Fruit fly (Drosophila melanogaster): Measurements from ENCODE around the gene MED20.
A peak's percentile ranks its signal among the peaks of the same experiment; 100 is the strongest.

The MED20 gene

DNA sequence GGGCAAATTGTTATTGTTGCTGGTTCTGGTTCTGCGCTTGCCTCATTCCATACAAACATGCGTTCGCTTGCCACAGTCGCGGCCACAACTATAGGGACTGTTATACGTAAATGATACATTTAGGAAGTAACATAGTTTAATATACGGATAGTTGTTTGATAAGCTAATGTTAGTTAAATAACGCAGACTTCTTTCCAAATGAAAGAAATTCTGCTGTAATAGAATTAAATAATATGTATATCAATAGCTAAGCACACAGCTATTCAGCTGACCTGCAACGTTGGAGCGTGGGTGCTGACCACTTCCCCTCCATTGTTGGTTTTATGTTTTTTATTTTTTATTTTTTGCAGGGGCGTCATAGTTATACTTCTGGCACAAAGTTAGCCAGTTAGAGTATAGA, 37.9 kb downstream of the MED20 start (continued):
- TF ChIP-seq tx (GFP tag; optimal IDR thresholded peaks at IDR 0.05): peak; percentile 8
- peak; percentile 48 for TF ChIP-seq Camta (GFP tag; optimal IDR thresholded peaks at IDR 0.05)
- TF ChIP-seq CG2129 (GFP tag; IDR thresholded peaks at IDR 0.05; ENCODE audit: partially characterized antibody): no peak
- peak; percentile 69 for TF ChIP-seq CG32532 (GFP tag; IDR thresholded peaks at IDR 0.05)
- TF ChIP-seq kay (GFP tag; optimal IDR thresholded peaks at IDR 0.05): no peak
- TF ChIP-seq dmrt11E (tag; optimal IDR thresholded peaks at IDR 0.05): peak; percentile 44
- peak; percentile 30 for TF ChIP-seq CG9437 (GFP tag; optimal IDR thresholded peaks at IDR 0.05)
- TF ChIP-seq Sox102F (GFP tag; optimal IDR thresholded peaks at IDR 0.05): peak; percentile 74
- TF ChIP-seq otp (GFP tag; IDR thresholded peaks at IDR 0.05): peak; percentile 66; the same call in 2 of the 3 replicates
- TF ChIP-seq CG12391 (tag; optimal IDR thresholded peaks at IDR 0.05): peak; percentile 66
- no peak for TF ChIP-seq CG10431 (GFP tag; optimal IDR thresholded peaks at IDR 0.05)
- peak; percentile 54 for TF ChIP-seq E2f2 (GFP tag; IDR thresholded peaks at IDR 0.05)
- no peak for TF ChIP-seq bigmax (GFP tag; optimal IDR thresholded peaks at IDR 0.05)
- no peak for TF ChIP-seq emc (GFP tag; optimal IDR thresholded peaks at IDR 0.05)
- TF ChIP-seq CG3995 (GFP tag; optimal IDR thresholded peaks at IDR 0.05): no peak
- TF ChIP-seq HmgD (GFP tag; optimal IDR thresholded peaks at IDR 0.05): no peak
- TF ChIP-seq CG7556 (GFP tag; optimal IDR thresholded peaks at IDR 0.05): peak; percentile 53
- TF ChIP-seq CG10321 (GFP tag; IDR thresholded peaks at IDR 0.05): no peak
- no peak for TF ChIP-seq CG14860 (GFP tag; IDR thresholded peaks at IDR 0.05; ENCODE audit: partially characterized antibody)
- peak; percentile 51 for TF ChIP-seq ind (GFP tag; optimal IDR thresholded peaks at IDR 0.05)
- peak; percentile 18 for TF ChIP-seq sug (tag; optimal IDR thresholded peaks at IDR 0.05)
- no peak for TF ChIP-seq crc (GFP tag; optimal IDR thresholded peaks at IDR 0.05)
- TF ChIP-seq fu2 (GFP tag; optimal IDR thresholded peaks at IDR 0.05): no peak
- peak; percentile 61 for TF ChIP-seq CG2120 (GFP tag; optimal IDR thresholded peaks at IDR 0.05)
- TF ChIP-seq ab (GFP tag; optimal IDR thresholded peaks at IDR 0.05): no peak
- TF ChIP-seq CG30431 (GFP tag; optimal IDR thresholded peaks at IDR 0.05): peak; percentile 4
- no peak for TF ChIP-seq Mes4 (GFP tag; optimal IDR thresholded peaks at IDR 0.05)
- TF ChIP-seq CG7963 (GFP tag; IDR thresholded peaks at IDR 0.05; ENCODE audit: partially characterized antibody): no peak
- no peak for TF ChIP-seq CG2199 (GFP tag; IDR thresholded peaks at IDR 0.05)
- TF ChIP-seq CG6254 (GFP tag; optimal IDR thresholded peaks at IDR 0.05): peak; percentile 45
- peak; percentile 49 for TF ChIP-seq org-1 (GFP tag; optimal IDR thresholded peaks at IDR 0.05)
- TF ChIP-seq Sry-β (GFP tag; optimal IDR thresholded peaks at IDR 0.05): no peak
- peak; percentile 34 for TF ChIP-seq D19B (GFP tag; optimal IDR thresholded peaks at IDR 0.05)
- peak; percentile 76 for TF ChIP-seq unpg (GFP tag; optimal IDR thresholded peaks at IDR 0.05)
- peak; percentile 44 for TF ChIP-seq Asciz (GFP tag; optimal IDR thresholded peaks at IDR 0.05)
- peak; percentile 31; the same call in 1 of the 2 replicates for TF ChIP-seq CG9932 (GFP tag; IDR thresholded peaks at IDR 0.05)
- TF ChIP-seq D (optimal IDR thresholded peaks at IDR 0.05): no peak
- peak; percentile 25 for TF ChIP-seq D (GFP tag; optimal IDR thresholded peaks at IDR 0.05)
- TF ChIP-seq CG34224 (GFP tag; IDR thresholded peaks at IDR 0.05; ENCODE audit: partially characterized antibody): no peak
- TF ChIP-seq her (GFP tag; optimal IDR thresholded peaks at IDR 0.05): peak; percentile 28
- TF ChIP-seq sens (GFP tag): peak; percentile 92
- peak; percentile 72 for TF ChIP-seq CG32767 (GFP tag; IDR thresholded peaks at IDR 0.05)
- no peak for TF ChIP-seq knrl (GFP tag; IDR thresholded peaks at IDR 0.05; ENCODE audit: partially characterized antibody)
- TF ChIP-seq CG9727 (GFP tag; optimal IDR thresholded peaks at IDR 0.05): peak; percentile 17
- TF ChIP-seq wek (GFP tag; optimal IDR thresholded peaks at IDR 0.05): peak; percentile 29
- TF ChIP-seq wdn (GFP tag; IDR thresholded peaks at IDR 0.05): no peak
- peak; percentile 74 for TF ChIP-seq dysf (GFP tag; IDR thresholded peaks at IDR 0.05)
- TF ChIP-seq stc (GFP tag; IDR thresholded peaks at IDR 0.05): peak; percentile 69; the same call in 1 of the 2 replicates
- no peak for TF ChIP-seq CG8765 (GFP tag; IDR thresholded peaks at IDR 0.05)
- TF ChIP-seq CG13123 (GFP tag; optimal IDR thresholded peaks at IDR 0.05): no peak
- no peak for TF ChIP-seq Deaf1 (tag; optimal IDR thresholded peaks at IDR 0.05)
- no peak for TF ChIP-seq grn (GFP tag; optimal IDR thresholded peaks at IDR 0.05)

All from whole organism, embryonic.